Worm (Caenorhabditis elegans): Measurements from ENCODE around the gene oac-29.

Gene oac-29

DNA sequence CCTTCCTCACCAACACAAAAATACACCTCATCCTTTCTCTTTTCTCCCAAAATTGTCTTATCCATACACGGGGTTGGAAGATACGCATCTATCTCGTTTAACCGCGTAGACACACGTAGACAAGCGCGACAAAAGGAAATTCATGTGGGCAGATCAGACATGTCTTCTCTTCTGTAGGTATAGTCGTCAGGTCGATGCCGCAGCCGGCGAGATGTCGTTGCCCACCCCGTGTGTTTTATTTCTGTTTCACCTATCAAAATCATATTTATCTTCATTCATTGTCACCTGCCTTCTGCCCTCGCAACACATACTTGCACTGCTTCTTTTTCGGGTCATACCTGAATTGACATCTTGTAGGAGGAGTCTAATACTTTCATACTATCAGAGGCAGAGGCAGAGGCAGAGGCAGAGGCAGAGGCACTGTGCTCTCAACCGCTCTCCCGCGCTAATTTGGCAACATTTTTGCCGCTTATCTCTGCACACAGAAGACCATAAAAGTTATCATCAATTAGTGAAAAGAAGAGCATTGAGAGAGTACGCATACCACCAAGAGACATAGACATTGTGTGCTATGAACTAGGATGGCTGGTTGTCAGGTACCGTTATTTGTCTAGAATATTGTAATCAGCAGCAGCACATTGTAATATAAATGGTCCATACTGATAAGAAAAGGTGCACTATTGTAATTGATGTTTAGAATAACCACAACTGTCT, 25.9 kb upstream of the oac-29 start:
- no peak for TF ChIP-seq him-1 (tag; optimal IDR thresholded peaks at IDR 0.05)
- TF ChIP-seq dao-5 (tag; optimal IDR thresholded peaks at IDR 0.05) = no peak

DNA sequence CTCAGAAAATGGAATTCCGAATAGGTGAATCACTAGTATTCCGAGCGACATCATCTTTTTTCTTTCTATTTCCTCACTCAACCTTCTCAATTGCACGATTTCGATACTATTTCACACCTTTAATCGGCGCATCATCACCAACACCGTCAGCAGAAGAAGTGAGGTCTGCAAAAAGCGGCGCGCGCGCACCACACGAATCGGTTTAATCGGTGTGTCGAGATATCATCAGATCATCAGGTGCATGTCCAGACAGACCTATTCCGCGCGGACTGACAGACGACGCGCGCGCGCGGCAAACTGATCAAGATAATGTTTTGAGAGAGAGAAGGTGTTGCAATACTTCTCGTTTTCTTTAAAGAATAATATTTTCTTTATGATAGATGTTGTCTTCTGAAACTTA, 25.0 kb upstream of the oac-29 start:
- TF ChIP-seq him-1 (tag; optimal IDR thresholded peaks at IDR 0.05) (no peak), W03F9.2 (tag; optimal IDR thresholded peaks at IDR 0.05) (no peak), dao-5 (tag; optimal IDR thresholded peaks at IDR 0.05) (no peak)

DNA sequence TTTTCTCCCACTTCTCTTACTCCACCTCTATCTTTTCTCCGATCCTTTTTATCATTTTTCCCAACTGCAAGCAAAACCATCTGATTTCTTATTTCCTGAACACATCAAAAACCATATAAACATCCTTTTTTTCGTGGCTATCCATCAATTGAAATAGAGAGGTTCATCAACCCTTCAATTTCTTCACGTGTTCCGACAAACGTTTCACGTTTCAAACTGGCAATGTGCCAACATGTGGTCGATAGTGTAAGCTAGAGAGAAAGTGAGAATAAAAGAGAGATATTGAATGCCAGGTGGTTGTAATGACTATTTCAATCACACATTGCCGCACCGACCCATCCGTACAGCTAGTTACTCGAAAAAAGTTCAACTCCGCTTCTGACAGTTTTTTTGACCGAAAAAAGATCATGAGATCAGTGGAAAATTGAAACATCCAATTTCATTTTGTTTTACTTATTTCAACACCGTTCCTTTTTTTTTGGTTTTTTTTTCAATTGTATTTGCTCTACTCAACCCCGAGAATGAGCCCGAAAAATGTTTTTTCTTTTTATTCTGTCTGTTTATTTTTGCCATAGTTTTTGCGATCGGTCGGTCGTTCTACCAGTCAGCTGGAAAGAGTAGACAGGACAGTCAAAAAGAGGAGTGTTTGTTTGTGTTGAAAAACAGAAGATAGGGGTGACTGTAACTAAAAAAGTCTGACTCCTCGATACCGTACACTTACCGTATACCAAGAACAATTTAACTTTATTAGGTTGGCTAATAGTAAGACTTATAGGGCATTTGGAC, 23.3 kb upstream of the oac-29 start:
- TF ChIP-seq him-1 (tag; optimal IDR thresholded peaks at IDR 0.05) = no peak
- no peak for TF ChIP-seq W03F9.2 (tag; optimal IDR thresholded peaks at IDR 0.05)
- TF ChIP-seq dao-5 (tag; optimal IDR thresholded peaks at IDR 0.05) = no peak

DNA sequence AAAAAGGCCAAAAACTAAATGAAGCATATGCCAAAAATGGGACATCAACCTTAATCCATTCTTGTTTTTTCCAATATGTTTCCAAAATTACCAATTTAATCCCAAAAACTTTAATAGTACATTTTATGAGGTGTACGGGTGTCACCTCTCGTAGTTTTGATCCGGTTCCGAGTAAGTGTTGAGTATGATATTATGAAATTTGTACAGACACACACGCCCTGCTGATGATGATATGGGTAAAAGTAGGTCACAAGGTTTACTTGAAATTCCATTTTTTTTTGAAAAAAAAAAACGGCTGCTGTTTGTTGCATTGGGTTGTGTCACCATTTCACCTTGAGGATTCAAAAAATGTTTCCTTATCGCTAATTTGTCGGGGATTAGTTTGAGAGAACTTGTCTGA, 22.4 kb upstream of the oac-29 start:
- TF ChIP-seq W03F9.2 (tag; optimal IDR thresholded peaks at IDR 0.05) = no peak
- no peak for TF ChIP-seq him-1 (tag; optimal IDR thresholded peaks at IDR 0.05)
- TF ChIP-seq dao-5 (tag; optimal IDR thresholded peaks at IDR 0.05) = no peak

DNA sequence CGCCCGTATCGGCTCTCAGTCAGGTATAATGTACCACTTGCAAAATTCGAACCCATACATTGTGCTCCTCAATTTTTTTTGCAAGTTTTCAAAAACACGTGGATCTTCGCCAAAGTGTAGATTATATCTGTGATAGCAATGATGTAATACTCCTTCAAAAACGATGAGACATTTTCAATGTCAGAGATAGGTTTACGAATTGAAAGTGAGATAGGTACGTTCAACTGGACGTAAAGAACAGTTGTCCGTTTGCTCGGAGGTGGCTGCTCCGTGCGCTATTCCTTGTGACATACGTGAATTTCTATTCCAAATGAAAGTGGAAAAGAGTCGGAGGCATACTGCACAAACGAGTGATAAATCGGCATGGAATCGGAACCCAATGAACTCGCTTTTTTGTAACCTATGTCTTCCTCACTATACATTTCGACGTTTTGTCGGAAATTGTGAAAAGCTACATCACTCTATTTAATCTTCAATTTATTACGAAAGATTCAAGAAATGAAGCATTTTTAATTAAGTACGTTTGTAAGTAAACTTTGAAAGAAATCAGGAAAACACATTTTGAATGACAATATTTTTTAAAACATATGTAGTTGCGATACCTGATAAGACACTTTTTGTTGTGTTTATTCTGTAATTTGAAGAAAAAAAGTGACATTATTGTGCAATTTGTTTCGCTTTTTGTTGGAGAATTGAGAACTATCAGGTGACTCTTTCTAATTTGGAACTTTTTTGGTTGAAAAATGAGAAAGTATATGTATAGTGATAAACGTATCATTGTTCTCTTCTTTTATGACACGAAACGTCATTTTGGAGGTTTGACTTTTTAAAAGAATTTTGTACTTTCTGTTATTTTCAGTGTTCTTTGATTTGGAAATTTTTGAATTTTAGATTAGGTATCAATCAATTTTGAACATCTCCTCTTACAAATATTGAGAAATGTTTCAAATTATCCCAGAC, 19.3 kb upstream of the oac-29 start:
- TF ChIP-seq him-1 (tag; optimal IDR thresholded peaks at IDR 0.05) (no peak), W03F9.2 (tag; optimal IDR thresholded peaks at IDR 0.05) (no peak), dao-5 (tag; optimal IDR thresholded peaks at IDR 0.05) (no peak)

DNA sequence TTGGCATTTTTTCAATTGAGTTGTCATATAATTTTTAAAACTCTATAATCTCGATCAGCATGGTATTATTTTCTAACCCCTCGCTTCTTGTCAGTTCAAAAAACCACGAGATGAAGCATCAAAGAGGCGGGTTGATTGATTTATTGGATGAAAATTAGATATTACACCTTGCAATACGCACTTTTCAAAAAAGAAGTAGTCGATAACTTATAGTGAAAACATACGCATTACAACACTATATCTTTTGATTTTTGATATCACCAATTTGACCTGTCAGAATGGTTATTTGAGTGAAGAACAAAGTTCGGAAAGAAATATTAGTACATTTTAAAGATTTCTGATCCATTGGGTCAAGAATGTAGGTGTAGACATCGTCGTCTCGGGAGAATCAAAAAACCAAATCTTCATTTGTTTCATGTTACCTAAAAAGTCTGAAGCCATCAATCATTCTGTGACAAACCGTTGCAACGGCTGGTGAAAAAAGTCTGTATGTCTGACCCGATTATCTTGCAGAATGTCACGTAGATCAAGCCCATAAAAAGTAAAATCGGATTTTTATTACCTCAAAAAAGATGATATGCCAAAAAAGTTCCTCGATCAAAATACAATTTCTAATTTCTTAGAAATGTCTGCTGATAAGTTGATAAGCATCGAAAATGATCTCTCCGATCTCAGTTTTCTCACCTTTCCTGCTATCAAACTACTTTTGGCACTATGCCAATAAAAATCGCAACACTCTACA, 17.8 kb upstream of the oac-29 start:
- TF ChIP-seq W03F9.2 (tag; optimal IDR thresholded peaks at IDR 0.05) (no peak), him-1 (tag; optimal IDR thresholded peaks at IDR 0.05) (no peak), dao-5 (tag; optimal IDR thresholded peaks at IDR 0.05) (no peak)

DNA sequence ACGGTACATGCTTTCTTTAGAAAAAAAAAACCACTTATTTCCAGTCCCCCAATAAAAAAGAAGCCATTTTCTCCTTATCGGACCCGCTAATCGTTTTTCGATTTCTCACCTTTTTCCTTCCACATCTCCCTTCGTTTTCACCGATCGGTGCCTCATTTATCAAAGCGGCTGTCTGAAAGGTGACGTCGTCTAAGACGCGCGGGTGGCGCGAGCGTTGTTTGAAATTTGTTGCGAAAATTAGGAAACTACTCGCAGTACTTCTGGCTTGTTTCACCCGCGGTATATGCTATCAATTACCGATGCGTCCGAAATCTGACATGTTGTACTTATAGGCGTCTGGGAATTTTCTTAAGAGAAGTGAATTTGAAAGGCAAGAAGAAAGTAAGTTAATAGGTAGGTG, 16.7 kb upstream of the oac-29 start:
- TF ChIP-seq dao-5 (tag; optimal IDR thresholded peaks at IDR 0.05) = no peak
- no peak for TF ChIP-seq him-1 (tag; optimal IDR thresholded peaks at IDR 0.05)
- TF ChIP-seq W03F9.2 (tag; optimal IDR thresholded peaks at IDR 0.05) = no peak

DNA sequence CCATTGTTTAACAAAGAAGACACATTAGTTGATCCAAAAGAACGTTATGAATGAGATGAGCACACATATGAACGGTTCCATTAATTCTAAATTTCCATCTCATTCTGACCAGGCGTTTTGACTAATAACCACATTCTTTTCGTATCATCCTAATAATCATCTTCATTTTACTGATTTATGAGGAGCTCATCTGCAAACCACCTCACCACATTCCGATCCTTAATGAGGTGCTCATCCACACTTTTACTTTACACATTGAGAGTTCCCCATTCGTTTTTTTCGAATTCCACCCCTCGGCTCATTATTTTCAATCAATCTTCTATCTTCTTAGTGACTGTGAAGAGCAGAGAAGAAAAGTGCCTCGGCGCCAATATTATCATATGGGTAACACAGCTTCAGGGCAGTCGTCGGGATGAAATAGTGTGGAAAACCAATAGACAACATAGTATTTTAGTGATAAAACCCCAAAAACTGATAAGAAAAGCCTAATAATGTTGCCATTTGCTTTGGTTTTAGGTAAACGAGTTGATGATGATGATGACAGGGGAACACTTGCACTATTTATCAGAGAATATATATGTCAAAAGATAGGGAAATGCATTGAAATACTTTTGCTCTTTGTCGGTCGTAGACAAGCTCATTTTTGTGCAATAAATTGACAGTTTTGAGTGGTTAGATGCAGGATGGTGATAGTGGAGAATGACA, 15.7 kb upstream of the oac-29 start:
- TF ChIP-seq him-1 (tag; optimal IDR thresholded peaks at IDR 0.05) (no peak), W03F9.2 (tag; optimal IDR thresholded peaks at IDR 0.05) (peak; percentile 36)

DNA sequence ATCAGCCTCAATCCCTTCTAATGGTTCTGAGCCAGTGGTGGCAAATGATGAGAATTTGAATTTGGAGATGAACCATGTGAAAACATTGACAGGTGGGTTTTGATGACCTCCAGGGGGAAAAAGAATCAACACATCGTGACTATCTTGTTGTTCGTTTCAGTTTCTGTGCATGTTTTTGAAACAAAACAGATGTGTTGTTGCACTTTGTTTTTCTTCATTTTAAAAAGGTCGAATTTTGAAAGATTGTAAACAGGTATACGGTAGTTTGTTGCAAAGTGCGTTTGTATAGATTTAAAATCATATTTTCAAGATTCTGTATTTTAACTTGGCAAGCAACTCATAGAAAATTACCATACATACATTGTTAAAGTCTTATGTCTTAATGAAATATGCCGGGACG, 14.9 kb upstream of the oac-29 start:
- TF ChIP-seq W03F9.2 (tag; optimal IDR thresholded peaks at IDR 0.05) = no peak
- no peak for TF ChIP-seq him-1 (tag; optimal IDR thresholded peaks at IDR 0.05)
- TF ChIP-seq dao-5 (tag; optimal IDR thresholded peaks at IDR 0.05) = no peak

DNA sequence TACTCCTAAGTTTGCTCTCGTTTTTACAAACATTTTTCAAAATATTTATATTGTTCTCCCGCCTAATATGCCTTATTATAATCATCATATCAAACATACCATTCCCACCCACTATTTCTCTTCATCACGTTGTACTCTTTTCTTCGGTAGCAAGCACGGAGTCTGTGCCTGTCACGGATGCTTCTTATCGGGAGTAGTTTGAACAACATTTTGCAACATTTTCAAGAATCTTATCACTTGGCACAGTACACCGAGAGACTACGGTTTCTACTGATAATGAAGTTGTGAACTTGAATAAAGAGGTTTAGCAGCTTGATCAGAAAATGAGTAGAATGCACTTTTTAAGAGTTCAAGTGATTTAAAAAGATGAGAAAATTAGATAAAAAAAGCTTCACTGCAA, 12.8 kb upstream of the oac-29 start:
- TF ChIP-seq W03F9.2 (tag; optimal IDR thresholded peaks at IDR 0.05) (no peak), dao-5 (tag; optimal IDR thresholded peaks at IDR 0.05) (no peak), him-1 (tag; optimal IDR thresholded peaks at IDR 0.05) (no peak)

DNA sequence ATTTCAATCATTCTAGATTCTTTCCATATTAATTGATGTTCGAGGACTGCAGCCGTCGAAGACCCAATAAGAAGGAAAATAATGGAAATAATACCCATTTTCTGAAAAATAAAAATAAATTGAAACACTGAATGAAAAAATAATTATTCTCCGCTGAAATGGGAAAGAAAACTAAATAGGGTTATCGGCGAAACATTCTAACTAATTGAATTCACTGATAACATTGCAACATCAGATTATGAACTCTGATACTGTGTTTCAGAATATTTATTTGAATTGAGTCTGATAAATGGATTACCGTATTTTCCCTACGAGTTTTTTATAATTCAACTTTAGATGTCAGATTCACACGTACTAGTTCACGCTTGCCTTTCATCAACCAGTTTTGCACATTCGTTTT, 7.6 kb upstream of the oac-29 start, which contains the start of gene asp-13:
asp-13 (minus strand) TSS at position 101 of the 400 bp plus-strand sequence.
- TF ChIP-seq him-1 (tag; optimal IDR thresholded peaks at IDR 0.05) (no peak), dao-5 (tag; optimal IDR thresholded peaks at IDR 0.05) (no peak), W03F9.2 (tag; optimal IDR thresholded peaks at IDR 0.05) (no peak)

DNA sequence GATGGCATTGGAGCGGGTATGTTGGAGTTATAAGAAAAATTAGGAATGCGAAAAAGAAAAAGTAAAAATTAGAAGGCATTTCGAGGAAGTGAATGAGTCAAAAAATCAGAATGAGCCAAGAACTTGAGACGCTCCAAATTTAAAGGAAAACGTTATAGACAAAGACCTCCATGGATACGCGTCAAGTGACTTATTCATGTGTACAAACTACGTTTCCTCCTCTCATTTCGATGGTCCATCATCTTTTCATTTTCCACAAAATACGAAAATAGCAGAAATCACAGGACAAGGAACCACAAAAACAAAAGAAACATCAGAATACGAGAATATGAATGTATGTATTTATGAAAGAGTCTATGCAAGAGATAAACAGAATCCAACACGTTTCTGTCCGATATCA, 5.8 kb upstream of the oac-29 start, which contains the start of gene F28A12.3:
F28A12.3 (minus strand) TSS at position 101 of the 400 bp plus-strand sequence.
- TF ChIP-seq him-1 (tag; optimal IDR thresholded peaks at IDR 0.05) = no peak
- TF ChIP-seq W03F9.2 (tag; optimal IDR thresholded peaks at IDR 0.05) = no peak
- no peak for TF ChIP-seq dao-5 (tag; optimal IDR thresholded peaks at IDR 0.05)

All from whole organism, L4/young adult.